Worm (Caenorhabditis elegans) whole organism, late embryonic: Measurements from ENCODE around the gene ZK1037.6.
A peak's percentile ranks its signal among the peaks of the same experiment; 100 is the strongest.
"Not testable (repeated sequence)": the region's sequence is repeated elsewhere in the genome, so short reads cannot be mapped to it uniquely, and the experiment has no call there.

ENCODE experiments used
- C08G9.2 ChIP-seq: sonication (generic microtip); optimal IDR thresholded peaks from 2 replicates; lab custom pipeline; 2016; ENCODE audit warnings: mild to moderate bottlenecking, missing genetic modification characterization, moderate library complexity, missing compliant biosample characterization
- T23F11.4 ChIP-seq: fragments of 200-800 bp; sonication (Bioruptor generic); optimal IDR thresholded peaks from 2 replicates; lab custom pipeline; 2018; ENCODE audit warnings: mild to moderate bottlenecking, missing genetic modification characterization, missing compliant biosample characterization
- Y22D7AL.16 ChIP-seq: sonication (generic microtip); optimal IDR thresholded peaks from 2 replicates; lab custom pipeline; 2016; ENCODE audit warnings: missing genetic modification characterization, missing compliant biosample characterization
- ahr-1 ChIP-seq: sonication (generic microtip); optimal IDR thresholded peaks from 2 replicates; lab custom pipeline; 2016; ENCODE audit warnings: missing genetic modification characterization, missing compliant biosample characterization
- ceh-14 ChIP-seq: sonication (generic microtip); optimal IDR thresholded peaks from 2 replicates; lab custom pipeline; 2016; ENCODE audit warnings: missing genotype, missing genetic modification characterization, missing compliant biosample characterization
- ceh-22 ChIP-seq: sonication (generic microtip); optimal IDR thresholded peaks from 2 replicates; lab custom pipeline; 2017; ENCODE audit warnings: missing biosample characterization, missing genetic modification characterization
- ceh-34 ChIP-seq: sonication (generic microtip); optimal IDR thresholded peaks from 2 replicates; lab custom pipeline; 2016; ENCODE audit warnings: mild to moderate bottlenecking, missing genetic modification characterization, missing compliant biosample characterization
- ceh-6 ChIP-seq: fragments of 200-800 bp; sonication (Bioruptor generic); optimal IDR thresholded peaks from 2 replicates; lab custom pipeline; 2018; ENCODE audit warnings: mild to moderate bottlenecking, missing genetic modification characterization, missing compliant biosample characterization
- che-1 ChIP-seq: sonication (generic microtip); optimal IDR thresholded peaks from 2 replicates; lab custom pipeline; 2016; ENCODE audit warnings: mild to moderate bottlenecking, missing genetic modification characterization, missing compliant biosample characterization
- elt-2 ChIP-seq: sonication (generic microtip); optimal IDR thresholded peaks from 2 replicates; lab custom pipeline; 2016; ENCODE audit warnings: missing genetic modification reagents, missing genetic modification characterization, missing compliant biosample characterization
- elt-4 ChIP-seq: sonication (generic microtip); optimal IDR thresholded peaks from 2 replicates; lab custom pipeline; 2016; ENCODE audit warnings: missing genetic modification characterization, missing compliant biosample characterization
- gmeb-2 ChIP-seq: sonication (generic microtip); optimal IDR thresholded peaks from 2 replicates; lab custom pipeline; 2016; ENCODE audit warnings: missing genetic modification characterization, inconsistent platforms, missing compliant biosample characterization
- hlh-13 ChIP-seq: fragments of 200-800 bp; sonication (Bioruptor generic); optimal IDR thresholded peaks from 2 replicates; lab custom pipeline; 2018; ENCODE audit warnings: mild to moderate bottlenecking, missing genetic modification characterization, missing compliant biosample characterization
- hlh-15 ChIP-seq: sonication (generic microtip); optimal IDR thresholded peaks from 2 replicates; lab custom pipeline; 2016; ENCODE audit warnings: missing genetic modification characterization, missing compliant biosample characterization
- hlh-30 ChIP-seq: sonication (generic microtip); optimal IDR thresholded peaks from 2 replicates; lab custom pipeline; 2017; ENCODE audit warnings: antibody characterized with exemption, missing genetic modification characterization, missing compliant biosample characterization; ENCODE audit not compliant: insufficient read depth
- hlh-8 ChIP-seq: sonication (generic microtip); optimal IDR thresholded peaks from 2 replicates; lab custom pipeline; 2016; ENCODE audit warnings: missing genotype, missing genetic modification characterization, missing compliant biosample characterization
- lin-11 ChIP-seq: fragments of 200-800 bp; sonication (Bioruptor generic); optimal IDR thresholded peaks from 2 replicates; lab custom pipeline; 2018; ENCODE audit warnings: mild to moderate bottlenecking, missing genetic modification characterization, missing compliant biosample characterization
- madf-2 ChIP-seq: sonication (generic microtip); optimal IDR thresholded peaks from 2 replicates; lab custom pipeline; 2017; ENCODE audit warnings: missing genetic modification characterization, missing compliant biosample characterization
- nhr-11 ChIP-seq: fragments of 150-350 bp; optimal IDR thresholded peaks from 2 replicates; lab custom pipeline; 2014; ENCODE audit warnings: missing biosample characterization, missing genetic modification characterization
- odd-2 ChIP-seq: sonication (generic microtip); optimal IDR thresholded peaks from 2 replicates; lab custom pipeline; 2017; ENCODE audit warnings: antibody characterized with exemption, mild to moderate bottlenecking, missing genetic modification characterization, missing compliant biosample characterization
- pat-9 ChIP-seq: fragments of 200-800 bp; sonication (Bioruptor generic); optimal IDR thresholded peaks from 2 replicates; lab custom pipeline; 2018; ENCODE audit warnings: mild to moderate bottlenecking, missing genetic modification characterization, moderate library complexity, missing compliant biosample characterization
- pha-4 ChIP-seq: fragments of 150-350 bp; optimal IDR thresholded peaks from 2 replicates; lab custom pipeline; 2018; ENCODE audit warnings: missing biosample characterization, missing genetic modification reagents, missing genetic modification characterization
- pqm-1 ChIP-seq: sonication (generic microtip); optimal IDR thresholded peaks from 2 replicates; lab custom pipeline; 2016; ENCODE audit warnings: missing genetic modification characterization, missing compliant biosample characterization
- pros-1 ChIP-seq: fragments of 150-350 bp; optimal IDR thresholded peaks from 2 replicates; lab custom pipeline; 2014; ENCODE audit warnings: missing biosample characterization, missing genetic modification reagents, missing genetic modification characterization
- tbx-7 ChIP-seq: sonication (generic microtip); optimal IDR thresholded peaks from 2 replicates; lab custom pipeline; 2016; ENCODE audit warnings: missing genotype, missing genetic modification characterization, missing compliant biosample characterization
- ttx-3 ChIP-seq: sonication (generic microtip); optimal IDR thresholded peaks from 2 replicates; lab custom pipeline; 2016; ENCODE audit warnings: missing genetic modification reagents, missing genetic modification characterization, missing compliant biosample characterization
- unc-42 ChIP-seq: sonication (generic microtip); optimal IDR thresholded peaks from 2 replicates; lab custom pipeline; 2016; ENCODE audit warnings: missing genotype, missing genetic modification characterization, missing compliant biosample characterization
- unc-55 ChIP-seq: sonication (generic microtip); optimal IDR thresholded peaks from 2 replicates; lab custom pipeline; 2017; ENCODE audit warnings: missing biosample characterization, missing genetic modification reagents, missing genetic modification characterization
- unc-86 ChIP-seq: sonication (generic microtip); optimal IDR thresholded peaks from 2 replicates; lab custom pipeline; 2016; ENCODE audit warnings: missing genetic modification characterization, missing compliant biosample characterization
- zip-5 ChIP-seq: sonication (generic microtip); optimal IDR thresholded peaks from 2 replicates; lab custom pipeline; 2016; ENCODE audit warnings: missing genetic modification characterization, missing compliant biosample characterization

ZK1037.6 gene

ce11 chrV:15339363-15339762 is 11.8 kb upstream of the ZK1037.6 start, which contains the start of gene clec-228:
clec-228 (minus strand) TSS chrV:15339463.
- TF ChIP-seq elt-4 (tag; lab: Kevin White, UChicago) (no peak), hlh-8 (tag; lab: Kevin White, UChicago) (no peak), elt-2 (tag; lab: Kevin White, UChicago) (no peak)
- TF ChIP-seq, all 69 proteins: peak for 0

- TF ChIP-seq ceh-34 (tag; lab: Kevin White, UChicago) = no peak
- no peak for TF ChIP-seq hlh-15
- no peak for TF ChIP-seq che-1 (tag; lab: Kevin White, UChicago)
- TF ChIP-seq ceh-6 (GFP tag; lab: Kevin White, UChicago) = no peak
- TF ChIP-seq pha-4 (tag; lab: Kevin White, UChicago) = no peak
- no peak for TF ChIP-seq nhr-11
- TF ChIP-seq unc-86 = no peak
- no peak for TF ChIP-seq lin-11 (tag; lab: Kevin White, UChicago)
- no peak for TF ChIP-seq Y22D7AL.16
- TF ChIP-seq ceh-22 (tag; lab: Kevin White, UChicago) = no peak
Measured at ce11 chrV:15337405-15337804, 9.8 kb upstream of the ZK1037.6 start, which contains the start of gene wrt-7. wrt-7 (minus strand) TSS chrV:15337505.

ce11 chrV:15332851-15333250 is 5.3 kb upstream of the ZK1037.6 start, which contains the start of gene srw-113:
srw-113 (plus strand) TSS chrV:15333151.
- no peak for TF ChIP-seq tbx-7
- TF ChIP-seq zip-5 (tag; lab: Kevin White, UChicago) = no peak
- no peak for TF ChIP-seq ceh-14 (tag; lab: Kevin White, UChicago)
- no peak for TF ChIP-seq C08G9.2 (tag; lab: Kevin White, UChicago)
- TF ChIP-seq hlh-13 = no peak
- no peak for TF ChIP-seq hlh-30 (tag; lab: Kevin White, UChicago)
- no peak for TF ChIP-seq unc-42 (tag; lab: Kevin White, UChicago)
- no peak for TF ChIP-seq odd-2 (tag; lab: Kevin White, UChicago)
- TF ChIP-seq pros-1 (tag; lab: Kevin White, UChicago) = no peak
- no peak for TF ChIP-seq ttx-3 (tag; lab: Kevin White, UChicago)
- no peak for TF ChIP-seq gmeb-2 (tag; lab: Kevin White, UChicago)
- TF ChIP-seq ahr-1 (tag; lab: Kevin White, UChicago) = no peak
- TF ChIP-seq madf-2 (tag; lab: Kevin White, UChicago) = no peak
- TF ChIP-seq ceh-6 (GFP tag; lab: Kevin White, UChicago) = no peak
- no peak for TF ChIP-seq elt-4 (tag; lab: Kevin White, UChicago)
- no peak for TF ChIP-seq T23F11.4 (GFP tag; lab: Kevin White, UChicago)
- TF ChIP-seq unc-86 = no peak

- TF ChIP-seq pat-9 (tag; lab: Kevin White, UChicago) (no peak), hlh-30 (tag; lab: Kevin White, UChicago) (no peak)
Measured at ce11 chrV:15330314-15330713, 2.7 kb upstream of the ZK1037.6 start, which contains the start of gene srh-295. srh-295 (plus strand) TSS chrV:15330614.

ce11 chrV:15323417-15323816 is 4.2 kb downstream of the ZK1037.6 start:
- TF ChIP-seq elt-2 (tag; lab: Kevin White, UChicago) = peak; percentile 85
- TF ChIP-seq Y22D7AL.16 = no peak
- TF ChIP-seq, all 69 proteins: peak for 1

- TF ChIP-seq ttx-3 (tag; lab: Kevin White, UChicago); unc-55 (GFP tag; lab: Kevin White, UChicago); hlh-30 (tag; lab: Kevin White, UChicago): not testable (repeated sequence)
Measured at ce11 chrV:15322653-15323052, 4.9 kb downstream of the ZK1037.6 start, which contains the start of gene nhr-247. nhr-247 (plus strand) TSS chrV:15322982.

ce11 chrV:15318638-15319037 is 9.0 kb downstream of the ZK1037.6 start, which contains the start of gene nhr-291:
nhr-291 (plus strand) TSS chrV:15318961.
- TF ChIP-seq elt-2 (tag; lab: Kevin White, UChicago) = peak; percentile 99
- peak; percentile 40 for TF ChIP-seq pqm-1 (tag; lab: Kevin White, UChicago)
- no peak for TF ChIP-seq gmeb-2 (tag; lab: Kevin White, UChicago)
